Fruit fly (Drosophila melanogaster): Measurements from ENCODE around the gene CG7910.

DNA sequence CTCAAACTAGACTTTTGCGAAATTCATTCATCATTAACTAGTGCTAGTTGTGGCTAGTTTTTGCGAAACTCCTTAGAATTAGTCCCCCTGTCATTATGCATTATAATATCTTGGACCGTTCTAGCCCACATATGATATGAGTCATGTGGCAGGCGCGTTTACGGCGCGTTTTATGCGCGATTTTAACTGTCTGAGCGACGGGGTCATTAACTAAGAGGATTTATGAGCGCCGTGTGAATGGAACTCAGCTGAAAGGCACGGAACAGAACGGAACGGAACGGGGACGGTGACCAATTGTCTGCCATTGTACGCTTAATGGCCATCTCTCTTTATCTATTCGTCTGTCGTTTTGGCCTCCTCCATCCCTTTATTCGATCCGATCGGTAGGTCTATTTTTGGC, 31.0 kb downstream of the CG7910 start:
- TF ChIP-seq D1 (tag; optimal IDR thresholded peaks at IDR 0.05) (no peak), CG14655 (GFP tag; optimal IDR thresholded peaks at IDR 0.05) (no peak), Snoo (tag; optimal IDR thresholded peaks at IDR 0.05) (no peak), CG4496 (GFP tag; IDR thresholded peaks at IDR 0.05) (no peak), CG8301 (tag; optimal IDR thresholded peaks at IDR 0.05) (no peak), CG32121 (GFP tag; IDR thresholded peaks at IDR 0.05) (no peak), CG8159 (tag; optimal IDR thresholded peaks at IDR 0.05) (no peak), EcR (GFP tag; optimal IDR thresholded peaks at IDR 0.05) (peak; percentile 61), fd96Ca (GFP tag; IDR thresholded peaks at IDR 0.05) (no peak), CG15710 (tag; optimal IDR thresholded peaks at IDR 0.05) (no peak), CG10348 (GFP tag; IDR thresholded peaks at IDR 0.05) (no peak)
